Fruit fly (Drosophila melanogaster): ENCODE data around the gene CG5026.
A peak's percentile ranks its signal among the peaks of the same experiment; 100 is the strongest.

Gene CG5026

dm6 chr3L:8920710-8921109, 47.6 kb upstream of the CG5026 start (continued):
- TF ChIP-seq Dip2 (GFP tag; IDR thresholded peaks at IDR 0.05) (no peak), CG6765 (GFP tag; optimal IDR thresholded peaks at IDR 0.05) (peak; percentile 45), lbe (GFP tag; optimal IDR thresholded peaks at IDR 0.05) (no peak), sens-2 (GFP tag; IDR thresholded peaks at IDR 0.05) (peak; percentile 22; the same call in 1 of the 2 replicates), maf-S (GFP tag; optimal IDR thresholded peaks at IDR 0.05) (peak; percentile 0), mirr (GFP tag; optimal IDR thresholded peaks at IDR 0.05) (no peak), CG4328 (GFP tag; optimal IDR thresholded peaks at IDR 0.05) (peak; percentile 8), CHES-1-like (GFP tag; optimal IDR thresholded peaks at IDR 0.05) (no peak), Lpt (GFP tag; optimal IDR thresholded peaks at IDR 0.05) (no peak), gcm (GFP tag; optimal IDR thresholded peaks at IDR 0.05) (peak; percentile 50), en (GFP tag; optimal IDR thresholded peaks at IDR 0.05) (no peak), bbx (GFP tag; IDR thresholded peaks at IDR 0.05; ENCODE audit: partially characterized antibody) (no peak), CG10654 (GFP tag; optimal IDR thresholded peaks at IDR 0.05) (peak; percentile 46), CG1529 (GFP tag; optimal IDR thresholded peaks at IDR 0.05) (peak; percentile 54), zf30C (GFP tag; optimal IDR thresholded peaks at IDR 0.05) (no peak), unc-4 (GFP tag; IDR thresholded peaks at IDR 0.05; ENCODE audit: partially characterized antibody) (no peak), jumu (GFP tag; optimal IDR thresholded peaks at IDR 0.05) (no peak), Rfx (GFP tag; IDR thresholded peaks at IDR 0.05) (peak; percentile 79), Ada2b (GFP tag; IDR thresholded peaks at IDR 0.05) (peak; percentile 80), HmgD (GFP tag; optimal IDR thresholded peaks at IDR 0.05) (no peak), nerfin-2 (GFP tag; IDR thresholded peaks at IDR 0.05; ENCODE audit: partially characterized antibody) (no peak), CG8089 (GFP tag; optimal IDR thresholded peaks at IDR 0.05) (peak; percentile 1), HLH3B (GFP tag; IDR thresholded peaks at IDR 0.05) (peak; percentile 69; the same call in 1 of the 2 replicates), ind (GFP tag; optimal IDR thresholded peaks at IDR 0.05) (peak; percentile 69), E2f2 (GFP tag; IDR thresholded peaks at IDR 0.05) (peak; percentile 44; the same call in 1 of the 2 replicates), CkIIα-i1 (GFP tag; IDR thresholded peaks at IDR 0.05) (no peak), MTF-1 (GFP tag; optimal IDR thresholded peaks at IDR 0.05; ENCODE audit: borderline replicate concordance) (peak; percentile 4), bcd (GFP tag; optimal IDR thresholded peaks at IDR 0.05) (peak; percentile 68), ATbp (GFP tag; optimal IDR thresholded peaks at IDR 0.05) (peak; percentile 71), sd (tag; optimal IDR thresholded peaks at IDR 0.05) (peak; percentile 21), CG30020 (tag; optimal IDR thresholded peaks at IDR 0.05) (no peak), Hand (GFP tag; optimal IDR thresholded peaks at IDR 0.05) (peak; percentile 53), tna (GFP tag; IDR thresholded peaks at IDR 0.05; ENCODE audit: partially characterized antibody) (no peak), ken (GFP tag; IDR thresholded peaks at IDR 0.05) (peak; percentile 55; the same call in 1 of the 3 replicates), crc (GFP tag; optimal IDR thresholded peaks at IDR 0.05) (peak; percentile 33), CG6175 (GFP tag; IDR thresholded peaks at IDR 0.05) (no peak), CG3838 (GFP tag; optimal IDR thresholded peaks at IDR 0.05) (no peak), Aef1 (GFP tag; IDR thresholded peaks at IDR 0.05) (peak; percentile 62), bsh (GFP tag; optimal IDR thresholded peaks at IDR 0.05) (peak in 1 of 2 experiments; percentile 75), grn (GFP tag; optimal IDR thresholded peaks at IDR 0.05) (no peak), twi (tag; optimal IDR thresholded peaks at IDR 0.05) (no peak), BtbVII (GFP tag; optimal IDR thresholded peaks at IDR 0.05) (peak; percentile 50), crol (GFP tag; IDR thresholded peaks at IDR 0.05) (no peak), CG31388 (GFP tag; optimal IDR thresholded peaks at IDR 0.05) (peak; percentile 14), vfl (GFP tag; optimal IDR thresholded peaks at IDR 0.05) (no peak), otp (GFP tag; IDR thresholded peaks at IDR 0.05) (peak; percentile 51; the same call in 2 of the 3 replicates), Gsc (GFP tag; IDR thresholded peaks at IDR 0.05) (no peak), CG7372 (GFP tag; IDR thresholded peaks at IDR 0.05) (peak; percentile 27; the same call in 1 of the 2 replicates), trh (GFP tag; optimal IDR thresholded peaks at IDR 0.05) (no peak), unpg (GFP tag; optimal IDR thresholded peaks at IDR 0.05) (peak; percentile 79), seq (GFP tag; IDR thresholded peaks at IDR 0.05) (peak; percentile 62), gcm2 (GFP tag; optimal IDR thresholded peaks at IDR 0.05) (peak; percentile 35)
